Fruit fly (Drosophila melanogaster) whole organism, embryonic: ENCODE data around the gene ECSIT.

Experiments used
- Aef1 ChIP-seq: fragments of 200-800 bp; sonication (Bioruptor generic); IDR thresholded peaks from 3 replicates; pipeline ENCODE4 v1.3.6; 2022; ENCODE audit warnings: missing biosample characterization, missing genetic modification characterization
- B-H2 ChIP-seq: fragments of 200-800 bp; sonication (Bioruptor generic); optimal IDR thresholded peaks from 2 replicates; lab custom pipeline; 2018; ENCODE audit warnings: missing biosample characterization, mild to moderate bottlenecking, missing genetic modification characterization
- CG12219 ChIP-seq: fragments of 200-800 bp; sonication (Bioruptor generic); optimal IDR thresholded peaks from 3 replicates; lab custom pipeline; 2018; ENCODE audit warnings: missing biosample characterization, mild to moderate bottlenecking, missing genetic modification characterization
- CG1233 ChIP-seq: fragments of 200-800 bp; sonication (Bioruptor generic); optimal IDR thresholded peaks from 4 replicates; lab custom pipeline; 2018; ENCODE audit warnings: missing biosample characterization, mild to moderate bottlenecking, missing genetic modification characterization
- CG12659 ChIP-seq: fragments of 200-800 bp; sonication (Bioruptor generic); optimal IDR thresholded peaks from 3 replicates; lab custom pipeline; 2017; ENCODE audit warnings: mild to moderate bottlenecking, missing biosample characterization, missing genetic modification reagents, missing genetic modification characterization
- CG12769 ChIP-seq: fragments of 200-800 bp; sonication (Bioruptor generic); optimal IDR thresholded peaks from 2 replicates; lab custom pipeline; 2019; ENCODE audit warnings: missing biosample characterization, mild to moderate bottlenecking, missing genetic modification characterization, moderate library complexity
- CG13287 ChIP-seq: fragments of 200-800 bp; sonication (Bioruptor generic); IDR thresholded peaks from 2 replicates; pipeline ENCODE4 v1.3.6; 2022; ENCODE audit warnings: missing biosample characterization, missing genetic modification characterization; ENCODE audit not compliant: partially characterized antibody
- CG13775 ChIP-seq: fragments of 200-800 bp; sonication (Bioruptor generic); optimal IDR thresholded peaks from 3 replicates; lab custom pipeline; 2017; ENCODE audit warnings: missing biosample characterization, mild to moderate bottlenecking, missing genetic modification characterization
- CG15269 ChIP-seq: fragments of 200-800 bp; sonication (Bioruptor generic); optimal IDR thresholded peaks from 2 replicates; lab custom pipeline; 2018; ENCODE audit warnings: missing biosample characterization, mild to moderate bottlenecking, missing genetic modification characterization, moderate library complexity
- CG15479 ChIP-seq: fragments of 200-800 bp; sonication (Bioruptor generic); optimal IDR thresholded peaks from 3 replicates; lab custom pipeline; 2019; ENCODE audit warnings: missing biosample characterization, mild to moderate bottlenecking, missing genetic modification characterization, moderate library complexity
- CG1792 ChIP-seq: fragments of 200-800 bp; sonication (Bioruptor generic); optimal IDR thresholded peaks from 2 replicates; lab custom pipeline; 2016; ENCODE audit warnings: missing biosample characterization, missing genetic modification characterization
- CG2129 ChIP-seq: fragments of 200-800 bp; sonication (Bioruptor generic); IDR thresholded peaks from 2 replicates; pipeline ENCODE4 v1.3.6; 2022; ENCODE audit warnings: missing biosample characterization, missing genetic modification characterization; ENCODE audit not compliant: partially characterized antibody
- CG2199 ChIP-seq: fragments of 200-800 bp; sonication (Bioruptor generic); IDR thresholded peaks from 3 replicates; pipeline ENCODE4 v1.3.6; 2022; ENCODE audit warnings: missing biosample characterization, missing genetic modification characterization
- CG34422 ChIP-seq: fragments of 200-800 bp; sonication (Bioruptor generic); IDR thresholded peaks from 3 replicates; pipeline ENCODE4 v1.3.6; 2022; ENCODE audit warnings: missing biosample characterization, missing genetic modification characterization
- CG3726 ChIP-seq: fragments of 200-800 bp; sonication (Bioruptor generic); IDR thresholded peaks from 3 replicates; pipeline ENCODE4, ENCODE4 v1.3.6; 2022; ENCODE audit warnings: missing biosample characterization, missing genetic modification characterization
- CG3847 ChIP-seq: fragments of 200-800 bp; sonication (Bioruptor generic); IDR thresholded peaks from 2 replicates; pipeline ENCODE4 v1.3.6; 2022; ENCODE audit warnings: missing biosample characterization, missing genetic modification characterization
- CG4424 ChIP-seq: fragments of 200-800 bp; sonication (Bioruptor generic); optimal IDR thresholded peaks from 3 replicates; lab custom pipeline; 2016; ENCODE audit warnings: missing biosample characterization, missing genetic modification characterization
- CG6654 ChIP-seq: fragments of 200-800 bp; sonication (Bioruptor generic); optimal IDR thresholded peaks from 2 replicates; lab custom pipeline; 2017; ENCODE audit warnings: missing biosample characterization, mild to moderate bottlenecking, missing genetic modification characterization
- CG8089 ChIP-seq: fragments of 200-800 bp; sonication (Bioruptor generic); optimal IDR thresholded peaks from 3 replicates; lab custom pipeline; 2016; ENCODE audit warnings: missing biosample characterization, missing genetic modification characterization
- CG8290 ChIP-seq, 3 experiments: fragments of 200-800 bp; sonication (Bioruptor generic); optimal IDR thresholded peaks; 2 replicates each; lab custom pipeline; 2016 to 2019; ENCODE audit warnings: missing biosample characterization in 3 of 3, missing genetic modification characterization in 3 of 3, mild to moderate bottlenecking in 2 of 3, moderate library complexity in 1 of 3
- CG8478 ChIP-seq: fragments of >200 bp; optimal IDR thresholded peaks from 2 replicates; lab custom pipeline; 2018
- CG9609 ChIP-seq: fragments of 200-800 bp; sonication (Bioruptor generic); optimal IDR thresholded peaks from 3 replicates; lab custom pipeline; 2016; ENCODE audit warnings: missing biosample characterization, missing genetic modification characterization
- CG9797 ChIP-seq: fragments of 200-800 bp; sonication (Bioruptor generic); optimal IDR thresholded peaks from 3 replicates; lab custom pipeline; 2018; ENCODE audit warnings: missing biosample characterization, mild to moderate bottlenecking, missing genetic modification characterization
- CG9817 ChIP-seq: fragments of 200-800 bp; sonication (Bioruptor generic); optimal IDR thresholded peaks from 2 replicates; lab custom pipeline; 2018; ENCODE audit warnings: missing biosample characterization, mild to moderate bottlenecking, missing genetic modification characterization, moderate library complexity
- Dip3 ChIP-seq: fragments of 200-800 bp; sonication (Bioruptor generic); optimal IDR thresholded peaks from 3 replicates; lab custom pipeline; 2016; ENCODE audit warnings: missing biosample characterization, missing genetic modification characterization
- Ets97D ChIP-seq: fragments of 200-800 bp; sonication (Bioruptor generic); optimal IDR thresholded peaks from 3 replicates; lab custom pipeline; 2016; ENCODE audit warnings: missing biosample characterization, missing genetic modification characterization
- Fer3 ChIP-seq: fragments of 200-800 bp; sonication (Bioruptor generic); optimal IDR thresholded peaks from 2 replicates; lab custom pipeline; 2018; ENCODE audit warnings: missing biosample characterization, mild to moderate bottlenecking, missing genetic modification characterization, moderate library complexity
- HLH4C ChIP-seq: fragments of 200-800 bp; sonication (Bioruptor generic); IDR thresholded peaks from 3 replicates; pipeline ENCODE4 v1.3.6; 2022; ENCODE audit warnings: missing biosample characterization, missing genetic modification characterization; ENCODE audit not compliant: partially characterized antibody
- MESR4 ChIP-seq: fragments of 200-800 bp; sonication (Bioruptor generic); optimal IDR thresholded peaks from 2 replicates; lab custom pipeline; 2018; ENCODE audit warnings: missing biosample characterization, mild to moderate bottlenecking, missing genetic modification characterization, moderate library complexity
- Med ChIP-seq: fragments of 200-800 bp; sonication (Bioruptor generic); peaks from one replicate; lab custom pipeline; 2016; ENCODE audit warnings: missing biosample characterization, missing genetic modification characterization, mild to moderate bottlenecking, inconsistent platforms, moderate library complexity
- Sox102F ChIP-seq: fragments of 200-800 bp; sonication (Bioruptor generic); optimal IDR thresholded peaks from 2 replicates; lab custom pipeline; 2018; ENCODE audit warnings: missing biosample characterization, mild to moderate bottlenecking, missing genetic modification characterization, moderate library complexity
- bcd ChIP-seq: fragments of 200-800 bp; sonication (Bioruptor generic); optimal IDR thresholded peaks from 2 replicates; lab custom pipeline; 2017; ENCODE audit warnings: missing biosample characterization, mild to moderate bottlenecking, missing genetic modification characterization
- cas ChIP-seq: fragments of 200-800 bp; sonication (Bioruptor generic); IDR thresholded peaks from 2 replicates; pipeline ENCODE4 v1.3.6; 2022; ENCODE audit warnings: missing biosample characterization, missing genetic modification characterization
- chn ChIP-seq: fragments of 200-800 bp; sonication (Bioruptor generic); optimal IDR thresholded peaks from 2 replicates; lab custom pipeline; 2016; ENCODE audit warnings: missing biosample characterization, missing genetic modification characterization
- ci ChIP-seq: fragments of 200-800 bp; sonication (Bioruptor generic); IDR thresholded peaks from 3 replicates; pipeline ENCODE4 v1.3.6; 2022; ENCODE audit warnings: missing biosample characterization, missing genetic modification characterization
- da ChIP-seq: fragments of 200-800 bp; sonication (Bioruptor generic); optimal IDR thresholded peaks from 2 replicates; lab custom pipeline; 2016; ENCODE audit warnings: missing biosample characterization, missing genetic modification characterization
- dysf ChIP-seq: fragments of 200-800 bp; sonication (Bioruptor generic); IDR thresholded peaks from 3 replicates; pipeline ENCODE4 v1.3.6; 2022; ENCODE audit warnings: missing biosample characterization, missing genetic modification characterization
- gem ChIP-seq: fragments of 200-800 bp; sonication (Bioruptor generic); optimal IDR thresholded peaks from 2 replicates; lab custom pipeline; 2019; ENCODE audit warnings: missing biosample characterization, mild to moderate bottlenecking, missing genetic modification characterization, moderate library complexity
- grn ChIP-seq: fragments of 200-800 bp; sonication (Bioruptor generic); optimal IDR thresholded peaks from 3 replicates; lab custom pipeline; 2017; ENCODE audit warnings: missing biosample characterization, missing genetic modification characterization
- gsb ChIP-seq: fragments of 200-800 bp; sonication (Bioruptor generic); IDR thresholded peaks from 2 replicates; pipeline ENCODE4 v1.3.6; 2022; ENCODE audit warnings: missing biosample characterization, missing genetic modification characterization
- jumu ChIP-seq: fragments of 200-800 bp; sonication (Bioruptor generic); optimal IDR thresholded peaks from 3 replicates; lab custom pipeline; 2016; ENCODE audit warnings: missing biosample characterization, missing genetic modification characterization
- pum ChIP-seq: fragments of 200-800 bp; sonication (Bioruptor generic); optimal IDR thresholded peaks from 2 replicates; lab custom pipeline; 2016; ENCODE audit warnings: missing biosample characterization, missing genetic modification characterization
- ro ChIP-seq: fragments of 200-800 bp; sonication (Bioruptor generic); IDR thresholded peaks from 2 replicates; pipeline ENCODE4 v1.3.6; 2022; ENCODE audit warnings: missing biosample characterization, missing genetic modification characterization
- run ChIP-seq: fragments of 200-800 bp; sonication (Bioruptor generic); optimal IDR thresholded peaks from 3 replicates; lab custom pipeline; 2018; ENCODE audit warnings: missing biosample characterization, mild to moderate bottlenecking, missing genetic modification characterization
- sima ChIP-seq: fragments of 200-800 bp; sonication (Bioruptor generic); optimal IDR thresholded peaks from 2 replicates; lab custom pipeline; 2016; ENCODE audit warnings: missing biosample characterization, missing genetic modification characterization
- so ChIP-seq: fragments of 200-800 bp; sonication (Bioruptor generic); IDR thresholded peaks from 3 replicates; pipeline ENCODE4 v1.3.6; 2022; ENCODE audit warnings: missing biosample characterization, missing genetic modification characterization
- tap ChIP-seq: fragments of 200-800 bp; optimal IDR thresholded peaks from 3 replicates; lab custom pipeline; 2019; ENCODE audit warnings: missing biosample characterization, mild to moderate bottlenecking, missing genetic modification characterization, moderate library complexity
- unc-4 ChIP-seq: fragments of 200-800 bp; sonication (Bioruptor generic); IDR thresholded peaks from 2 replicates; pipeline ENCODE4 v1.3.6; 2022; ENCODE audit warnings: missing biosample characterization, missing genetic modification characterization; ENCODE audit not compliant: partially characterized antibody
- zen2 ChIP-seq: fragments of 200-800 bp; sonication (Bioruptor generic); IDR thresholded peaks from 3 replicates; pipeline ENCODE4 v1.3.6; 2022; ENCODE audit warnings: missing biosample characterization, missing genetic modification characterization; ENCODE audit not compliant: partially characterized antibody
- zfh1 ChIP-seq: fragments of 200-800 bp; sonication (Bioruptor generic); IDR thresholded peaks from 3 replicates; pipeline ENCODE4 v1.3.6; 2022; ENCODE audit warnings: missing biosample characterization, missing genetic modification characterization

Gene ECSIT

DNA sequence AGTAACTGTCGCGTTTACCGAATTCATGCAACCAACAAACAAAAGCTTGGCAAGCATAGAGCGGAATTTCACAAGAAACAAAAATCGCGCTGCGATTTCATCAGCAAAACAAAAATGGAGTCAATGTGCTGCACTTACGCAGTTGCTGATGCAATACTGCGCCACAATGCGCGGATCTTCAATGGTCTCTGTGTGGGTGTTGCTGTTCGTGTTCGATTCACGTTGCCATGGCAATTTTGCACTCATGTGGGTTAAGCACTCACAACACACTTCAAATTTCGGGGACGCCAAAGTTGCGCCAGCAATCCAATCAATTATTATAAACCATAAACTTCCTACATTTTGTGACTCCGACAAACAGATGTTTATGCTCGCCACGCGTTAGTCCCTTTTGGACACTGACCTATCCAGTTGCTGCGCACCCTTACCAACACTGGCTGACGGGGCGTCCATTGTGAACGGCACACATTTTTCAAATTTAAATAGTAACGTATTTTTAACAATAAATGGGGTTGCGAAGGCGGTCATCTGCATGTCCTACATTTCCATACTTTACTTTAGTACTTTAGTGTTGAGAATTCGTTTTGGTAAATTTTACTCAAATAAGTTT, 5.8 kb downstream of the ECSIT start, which contains the start of gene CG2017 (continued):
- TF ChIP-seq gem = no peak
- peak; percentile 22 for TF ChIP-seq CG8089 (GFP tag; lab: Kevin White, UChicago)
- TF ChIP-seq CG12659 (GFP tag; lab: Kevin White, UChicago) = peak; percentile 46
- peak; percentile 50 for TF ChIP-seq MESR4 (GFP tag; lab: Kevin White, UChicago)
- TF ChIP-seq CG9797 (GFP tag; lab: Kevin White, UChicago) = peak; percentile 83
- no peak for TF ChIP-seq Fer3 (tag; lab: Kevin White, UChicago)
- TF ChIP-seq CG15269 = peak; percentile 20
- TF ChIP-seq CG1792 (GFP tag; lab: Kevin White, UChicago) = peak; percentile 42
- TF ChIP-seq unc-4 = no peak; the same call in 1 of the 2 replicates
- TF ChIP-seq gsb = no peak
- TF ChIP-seq CG2129 = no peak
- TF ChIP-seq ci (GFP tag; lab: Robert Waterston, UW) = peak; percentile 71; the same call in 2 of the 3 replicates
- TF ChIP-seq Ets97D (GFP tag; lab: Kevin White, UChicago) = peak; percentile 92
- peak; percentile 50 for TF ChIP-seq bcd (GFP tag; lab: Kevin White, UChicago)
- peak; percentile 33 for TF ChIP-seq pum (GFP tag; lab: Kevin White, UChicago)
- TF ChIP-seq CG15479 (GFP tag; lab: Kevin White, UChicago) = peak; percentile 68
- TF ChIP-seq cas (GFP tag; lab: Robert Waterston, UW) = no peak
- no peak for TF ChIP-seq sima (GFP tag; lab: Kevin White, UChicago)
- no peak for TF ChIP-seq run (tag; lab: Kevin White, UChicago)
- peak; percentile 75 for TF ChIP-seq CG34422 (GFP tag; lab: Robert Waterston, UW)
- TF ChIP-seq Dip3 (GFP tag; lab: Kevin White, UChicago) = peak; percentile 52
- peak; percentile 70 for TF ChIP-seq B-H2 (GFP tag; lab: Kevin White, UChicago)
- TF ChIP-seq CG1233 (GFP tag; lab: Kevin White, UChicago) = peak; percentile 29
- peak; percentile 38 for TF ChIP-seq CG4424 (GFP tag; lab: Kevin White, UChicago)
- peak; percentile 61 for TF ChIP-seq jumu (GFP tag; lab: Kevin White, UChicago)
- TF ChIP-seq da (GFP tag; lab: Kevin White, UChicago) = peak; percentile 66
- TF ChIP-seq dysf = peak; percentile 29; the same call in 1 of the 3 replicates
- TF ChIP-seq CG12219 = no peak
- TF ChIP-seq CG3726 (GFP tag; lab: Robert Waterston, UW) = 0 out of 3 replicates have a peak, but pooled peaks have one; percentile 11
- TF ChIP-seq grn = no peak
- TF ChIP-seq Med (GFP tag; lab: Kevin White, UChicago) = peak; percentile 95
- TF ChIP-seq CG13287 (GFP tag; lab: Robert Waterston, UW) = peak; percentile 61
- peak; percentile 85 for TF ChIP-seq CG3847
- TF ChIP-seq CG9609 (GFP tag; lab: Kevin White, UChicago) = peak; percentile 57
- TF ChIP-seq CG2199 (GFP tag; lab: Robert Waterston, UW) = peak; percentile 77; the same call in 2 of the 3 replicates
- TF ChIP-seq zfh1 (GFP tag; lab: Robert Waterston, UW) = peak; percentile 45; the same call in 1 of the 3 replicates
- peak; percentile 11 for TF ChIP-seq Sox102F (GFP tag; lab: Kevin White, UChicago)
- no peak for TF ChIP-seq so
- TF ChIP-seq chn (GFP tag; lab: Kevin White, UChicago) = peak; percentile 48
- TF ChIP-seq ro (GFP tag; lab: Robert Waterston, UW) = no peak
- no peak for TF ChIP-seq CG8290 (GFP tag; optimal IDR thresholded peaks at IDR 0.05; lab: Kevin White, UChicago)
- TF ChIP-seq CG8290 (tag; optimal IDR thresholded peaks at IDR 0.05; lab: Kevin White, UChicago) = peak in 1 of 2 experiments; percentile 89
- no peak for TF ChIP-seq HLH4C (GFP tag; lab: Robert Waterston, UW)
- TF ChIP-seq CG8478 = no peak
- TF ChIP-seq CG6654 = no peak
- TF ChIP-seq CG9817 (tag; lab: Kevin White, UChicago) = peak; percentile 50
- TF ChIP-seq CG12769 (tag; lab: Kevin White, UChicago) = peak; percentile 51
- no peak for TF ChIP-seq Aef1 (GFP tag; lab: Robert Waterston, UW)
- TF ChIP-seq CG13775 = peak; percentile 8
- TF ChIP-seq tap (tag; lab: Kevin White, UChicago) = no peak
- TF ChIP-seq zen2 = no peak
